Fruit fly (Drosophila melanogaster) whole organism, embryonic: ENCODE measurements around the gene ea.

Experiments used
- Bgb ChIP-seq: fragments of 200-800 bp; sonication (Bioruptor generic); IDR thresholded peaks from 2 replicates; pipeline ENCODE4 v1.3.6; 2022; ENCODE audit warnings: missing biosample characterization, missing genetic modification characterization; ENCODE audit not compliant: partially characterized antibody
- CG10366 ChIP-seq: fragments of 200-800 bp; sonication (Bioruptor generic); IDR thresholded peaks from 2 replicates; pipeline ENCODE4 v1.3.6; 2022; ENCODE audit warnings: missing biosample characterization, missing genetic modification characterization
- CG11247 ChIP-seq: fragments of 200-800 bp; sonication (Bioruptor generic); IDR thresholded peaks from 2 replicates; pipeline ENCODE4 v1.3.6; 2022; ENCODE audit warnings: missing biosample characterization, missing genetic modification characterization
- CG12071 ChIP-seq: fragments of 200-800 bp; sonication (Bioruptor generic); optimal IDR thresholded peaks from 3 replicates; lab custom pipeline; 2018; ENCODE audit warnings: missing biosample characterization, mild to moderate bottlenecking, missing genetic modification characterization
- CG12769 ChIP-seq: fragments of 200-800 bp; sonication (Bioruptor generic); optimal IDR thresholded peaks from 2 replicates; lab custom pipeline; 2019; ENCODE audit warnings: missing biosample characterization, mild to moderate bottlenecking, missing genetic modification characterization, moderate library complexity
- CG12942 ChIP-seq: fragments of 200-800 bp; sonication (Bioruptor generic); optimal IDR thresholded peaks from 3 replicates; lab custom pipeline; 2016; ENCODE audit warnings: missing biosample characterization, missing genetic modification characterization
- CG15514 ChIP-seq: fragments of 200-800 bp; sonication (Bioruptor generic); optimal IDR thresholded peaks from 3 replicates; lab custom pipeline; 2017; ENCODE audit warnings: missing biosample characterization, missing genetic modification characterization, mild to moderate bottlenecking, moderate library complexity, missing genetic modification reagents
- CG15601 ChIP-seq: fragments of 200-800 bp; sonication (Bioruptor generic); optimal IDR thresholded peaks from 3 replicates; lab custom pipeline; 2019; ENCODE audit warnings: missing biosample characterization, mild to moderate bottlenecking, missing genetic modification characterization, moderate library complexity
- CG1602 ChIP-seq: fragments of 200-800 bp; sonication (Bioruptor generic); optimal IDR thresholded peaks from 3 replicates; lab custom pipeline; 2016; ENCODE audit warnings: missing biosample characterization, missing genetic modification characterization
- CG1603 ChIP-seq: fragments of 200-800 bp; sonication (Bioruptor generic); optimal IDR thresholded peaks from 2 replicates; lab custom pipeline; 2019; ENCODE audit warnings: missing biosample characterization, mild to moderate bottlenecking, missing genetic modification characterization, moderate library complexity
- CG17829 ChIP-seq: fragments of 200-800 bp; optimal IDR thresholded peaks from 2 replicates; lab custom pipeline; 2019; ENCODE audit warnings: missing biosample characterization, mild to moderate bottlenecking, missing genetic modification characterization, moderate library complexity
- CG17912 ChIP-seq: fragments of 200-800 bp; sonication (Bioruptor generic); optimal IDR thresholded peaks from 2 replicates; lab custom pipeline; 2018; ENCODE audit warnings: missing biosample characterization, mild to moderate bottlenecking, missing genetic modification characterization
- CG2116 ChIP-seq: fragments of 200-800 bp; sonication (Bioruptor generic); optimal IDR thresholded peaks from 3 replicates; lab custom pipeline; 2018; ENCODE audit warnings: missing biosample characterization, mild to moderate bottlenecking, missing genetic modification characterization
- CG30403 ChIP-seq: fragments of 200-800 bp; sonication (Bioruptor generic); optimal IDR thresholded peaks from 3 replicates; lab custom pipeline; 2016; ENCODE audit warnings: missing biosample characterization, missing genetic modification characterization
- CG3995 ChIP-seq: fragments of 200-800 bp; sonication (Bioruptor generic); optimal IDR thresholded peaks from 3 replicates; lab custom pipeline; 2016; ENCODE audit warnings: missing biosample characterization, missing genetic modification characterization
- CG4820 ChIP-seq: fragments of 200-800 bp; sonication (Bioruptor generic); optimal IDR thresholded peaks from 3 replicates; lab custom pipeline; 2016; ENCODE audit warnings: missing biosample characterization, missing genetic modification characterization
- CG6791 ChIP-seq: fragments of 200-800 bp; sonication (Bioruptor generic); IDR thresholded peaks from 3 replicates; pipeline ENCODE4 v1.3.6; 2022; ENCODE audit warnings: missing biosample characterization, missing genetic modification characterization; ENCODE audit not compliant: partially characterized antibody
- CG6854 ChIP-seq: fragments of 200-800 bp; sonication (Bioruptor generic); optimal IDR thresholded peaks from 3 replicates; lab custom pipeline; 2017; ENCODE audit warnings: missing biosample characterization, mild to moderate bottlenecking, missing genetic modification characterization
- CTCF ChIP-seq: fragments of 200-800 bp; sonication (Bioruptor generic); optimal IDR thresholded peaks from 2 replicates; lab custom pipeline; 2017; ENCODE audit warnings: missing biosample characterization, mild to moderate bottlenecking, missing genetic modification characterization, moderate library complexity
- CrebB ChIP-seq: fragments of 200-800 bp; sonication (Bioruptor generic); optimal IDR thresholded peaks from 3 replicates; lab custom pipeline; 2018; ENCODE audit warnings: missing biosample characterization, mild to moderate bottlenecking, missing genetic modification characterization
- D19B ChIP-seq: fragments of 200-800 bp; sonication (Bioruptor generic); optimal IDR thresholded peaks from 2 replicates; lab custom pipeline; 2017; ENCODE audit warnings: missing biosample characterization, mild to moderate bottlenecking, missing genetic modification characterization
- Deaf1 ChIP-seq: fragments of 200-800 bp; optimal IDR thresholded peaks from 3 replicates; lab custom pipeline; 2019; ENCODE audit warnings: missing biosample characterization, mild to moderate bottlenecking, missing genetic modification characterization, moderate library complexity
- Dek ChIP-seq: fragments of 200-800 bp; sonication (Bioruptor generic); optimal IDR thresholded peaks from 3 replicates; lab custom pipeline; 2019; ENCODE audit warnings: missing biosample characterization, mild to moderate bottlenecking, missing genetic modification characterization, moderate library complexity
- Dp ChIP-seq: fragments of 200-800 bp; sonication (Bioruptor generic); optimal IDR thresholded peaks from 2 replicates; lab custom pipeline; 2018; ENCODE audit warnings: missing biosample characterization, mild to moderate bottlenecking, missing genetic modification characterization, moderate library complexity
- Fer3 ChIP-seq: fragments of 200-800 bp; sonication (Bioruptor generic); optimal IDR thresholded peaks from 2 replicates; lab custom pipeline; 2018; ENCODE audit warnings: missing biosample characterization, mild to moderate bottlenecking, missing genetic modification characterization, moderate library complexity
- Hr51 ChIP-seq, 2 experiments: fragments of 200-800 bp; sonication (Bioruptor generic); optimal IDR thresholded peaks; 2 replicates in 1 of 2; 3 replicates in 1 of 2; lab custom pipeline; 2016 to 2018; ENCODE audit warnings: missing biosample characterization in 2 of 2, missing genetic modification characterization in 2 of 2, mild to moderate bottlenecking in 1 of 2, moderate library complexity in 1 of 2
- Lpt ChIP-seq: fragments of >200 bp; optimal IDR thresholded peaks from 2 replicates; lab custom pipeline; 2018; ENCODE audit warnings: missing biosample characterization, missing genetic modification characterization
- Myb ChIP-seq: fragments of 200-800 bp; sonication (Bioruptor generic); optimal IDR thresholded peaks from 2 replicates; lab custom pipeline; 2016; ENCODE audit warnings: missing biosample characterization, missing genetic modification characterization
- NFAT ChIP-seq: fragments of 200-800 bp; sonication (Bioruptor generic); IDR thresholded peaks from 2 replicates; pipeline ENCODE4 v1.3.6; 2022; ENCODE audit warnings: missing biosample characterization, missing genetic modification characterization
- Opbp ChIP-seq: fragments of 200-800 bp; sonication (Bioruptor generic); IDR thresholded peaks from 3 replicates; pipeline ENCODE4 v1.3.6; 2022; ENCODE audit warnings: missing biosample characterization, missing genetic modification characterization; ENCODE audit not compliant: partially characterized antibody
- Sin3A ChIP-seq: fragments of >200 bp; optimal IDR thresholded peaks from 2 replicates; lab custom pipeline; 2018
- bigmax ChIP-seq: fragments of 200-800 bp; sonication (Bioruptor generic); optimal IDR thresholded peaks from 2 replicates; lab custom pipeline; 2018; ENCODE audit warnings: missing biosample characterization, mild to moderate bottlenecking, missing genetic modification characterization
- caup ChIP-seq: fragments of 200-800 bp; sonication (Bioruptor generic); optimal IDR thresholded peaks from 3 replicates; lab custom pipeline; 2017; ENCODE audit warnings: missing biosample characterization, mild to moderate bottlenecking, missing genetic modification characterization, moderate library complexity; ENCODE audit not compliant: severe bottlenecking
- cg ChIP-seq: fragments of 200-800 bp; sonication (Bioruptor generic); optimal IDR thresholded peaks from 3 replicates; lab custom pipeline; 2019; ENCODE audit warnings: missing biosample characterization, mild to moderate bottlenecking, missing genetic modification characterization, moderate library complexity
- en ChIP-seq: fragments of 200-800 bp; sonication (Bioruptor generic); optimal IDR thresholded peaks from 2 replicates; lab custom pipeline; 2016; ENCODE audit warnings: missing biosample characterization, missing genetic modification characterization
- gfzf ChIP-seq: fragments of 200-800 bp; sonication (Bioruptor generic); optimal IDR thresholded peaks from 2 replicates; lab custom pipeline; 2016; ENCODE audit warnings: missing biosample characterization, mild to moderate bottlenecking, missing genetic modification characterization, moderate library complexity
- hb ChIP-seq: fragments of 200-800 bp; sonication (Bioruptor generic); IDR thresholded peaks from 3 replicates; pipeline ENCODE4 v1.3.6; 2022; ENCODE audit warnings: missing biosample characterization, missing genetic modification characterization; ENCODE audit not compliant: partially characterized antibody
- inv ChIP-seq: fragments of 200-800 bp; sonication (Bioruptor generic); IDR thresholded peaks from 2 replicates; pipeline ENCODE4 v1.3.6; 2022; ENCODE audit warnings: missing biosample characterization, missing genetic modification characterization; ENCODE audit not compliant: partially characterized antibody
- lmd ChIP-seq: fragments of 200-800 bp; sonication (Bioruptor generic); IDR thresholded peaks from 2 replicates; pipeline ENCODE4 v1.3.6; 2022; ENCODE audit warnings: missing biosample characterization, missing genetic modification characterization
- org-1 ChIP-seq: fragments of 200-800 bp; sonication (Bioruptor generic); optimal IDR thresholded peaks from 2 replicates; lab custom pipeline; 2017; ENCODE audit warnings: missing biosample characterization, missing genetic modification characterization
- pan ChIP-seq, 4 experiments: fragments of >200 bp in 3 of 4; fragments of 200-800 bp in 1 of 4; sonication (Bioruptor generic) in 1 of 4; optimal IDR thresholded peaks in 3 of 4; IDR thresholded peaks in 1 of 4; 2 replicates each; pipeline versions ENCODE4 v1.3.6 to Lab custom; 2017 to 2022; ENCODE audit warnings: missing biosample characterization in 2 of 4, missing genetic modification characterization in 2 of 4, mixed read lengths in 1 of 4
- prd ChIP-seq, 3 experiments: fragments of >200 bp in 2 of 3; fragments of 200-800 bp in 1 of 3; sonication (Bioruptor generic) in 1 of 3; optimal IDR thresholded peaks in 2 of 3; IDR thresholded peaks in 1 of 3; 2 replicates in 2 of 3; 3 replicates in 1 of 3; pipeline versions ENCODE4 v1.3.6 to Lab custom; 2017 to 2022; ENCODE audit warnings: missing biosample characterization in 1 of 3, missing genetic modification characterization in 1 of 3
- schlank ChIP-seq: fragments of 200-800 bp; sonication (Bioruptor generic); optimal IDR thresholded peaks from 2 replicates; lab custom pipeline; 2018; ENCODE audit warnings: missing biosample characterization, mild to moderate bottlenecking, missing genetic modification characterization
- sisA ChIP-seq: fragments of 200-800 bp; sonication (Bioruptor generic); IDR thresholded peaks from 2 replicates; pipeline ENCODE4 v1.3.6; 2022; ENCODE audit warnings: missing biosample characterization, missing genetic modification characterization
- trh ChIP-seq: fragments of 200-800 bp; sonication (Bioruptor generic); optimal IDR thresholded peaks from 2 replicates; lab custom pipeline; 2016; ENCODE audit warnings: missing biosample characterization, missing genetic modification characterization
- tx ChIP-seq: fragments of 200-800 bp; sonication (Bioruptor generic); optimal IDR thresholded peaks from 2 replicates; lab custom pipeline; 2016; ENCODE audit warnings: missing biosample characterization, missing genetic modification characterization
- unpg ChIP-seq: fragments of 200-800 bp; sonication (Bioruptor generic); optimal IDR thresholded peaks from 3 replicates; lab custom pipeline; 2018; ENCODE audit warnings: missing biosample characterization, mild to moderate bottlenecking, missing genetic modification characterization, moderate library complexity
- yki ChIP-seq: fragments of >200 bp; optimal IDR thresholded peaks from 3 replicates; lab custom pipeline; 2018
- zen ChIP-seq: fragments of 200-800 bp; sonication (Bioruptor generic); optimal IDR thresholded peaks from 3 replicates; lab custom pipeline; 2018; ENCODE audit warnings: missing biosample characterization, mild to moderate bottlenecking, missing genetic modification characterization, moderate library complexity

The ea gene

dm6 chr3R:15328083-15328779, at the start of gene ea, which contains the start of gene CG6236:
ea (plus strand) TSS chr3R:15328729.
CG6236 (minus strand) TSS chr3R:15328269.
- TF ChIP-seq CTCF (GFP tag; lab: Kevin White, UChicago) (no peak), Bgb (GFP tag; lab: Robert Waterston, UW) (no peak), caup (no peak), yki (lab: Kevin White, UChicago) (no peak), CG2116 (GFP tag; lab: Kevin White, UChicago) (no peak), zen (tag; lab: Kevin White, UChicago) (no peak), trh (GFP tag; lab: Kevin White, UChicago) (no peak), Myb (GFP tag; lab: Kevin White, UChicago) (peak; percentile 61), Hr51 (GFP tag; optimal IDR thresholded peaks at IDR 0.05; lab: Kevin White, UChicago) (no peak), inv (GFP tag; lab: Robert Waterston, UW) (no peak), D19B (no peak), tx (no peak), Deaf1 (peak; percentile 77), CG1602 (GFP tag; lab: Kevin White, UChicago) (no peak), CG12769 (no peak), bigmax (GFP tag; lab: Kevin White, UChicago) (no peak), hb (GFP tag; lab: Robert Waterston, UW) (no peak), CG6791 (GFP tag; lab: Robert Waterston, UW) (no peak), CG17829 (no peak), CG11247 (GFP tag; lab: Robert Waterston, UW) (no peak), lmd (GFP tag; lab: Robert Waterston, UW) (no peak), CG12071 (no peak), CG12942 (no peak), CrebB (no peak), sisA (GFP tag; lab: Robert Waterston, UW) (no peak), CG4820 (GFP tag; lab: Kevin White, UChicago) (no peak), CG15514 (GFP tag; lab: Kevin White, UChicago) (peak; percentile 62), schlank (tag; lab: Kevin White, UChicago) (no peak), pan (optimal IDR thresholded peaks at IDR 0.05; lab: Kevin White, UChicago) (no peak), pan (GFP tag; optimal IDR thresholded peaks at IDR 0.05 in 1 of 2, IDR thresholded peaks at IDR 0.05 in 1 of 2) (no peak), Dp (GFP tag; lab: Kevin White, UChicago) (peak; percentile 30), CG1603 (peak; percentile 4), Opbp (no peak), CG17912 (GFP tag; lab: Kevin White, UChicago) (no peak), unpg (GFP tag; lab: Kevin White, UChicago) (no peak), gfzf (GFP tag; lab: Kevin White, UChicago) (peak; percentile 78), cg (no peak), Lpt (GFP tag; lab: Kevin White, UChicago) (no peak), CG3995 (GFP tag; lab: Kevin White, UChicago) (peak; percentile 61), Dek (tag; lab: Kevin White, UChicago) (no peak), CG30403 (no peak), Fer3 (tag; lab: Kevin White, UChicago) (no peak), CG6854 (peak; percentile 9), NFAT (no peak), prd (optimal IDR thresholded peaks at IDR 0.05; lab: Kevin White, UChicago) (no peak), prd (GFP tag; IDR thresholded peaks at IDR 0.05; lab: Robert Waterston, UW) (no peak), CG10366 (GFP tag; lab: Robert Waterston, UW) (no peak), org-1 (GFP tag; lab: Kevin White, UChicago) (no peak), en (GFP tag; lab: Kevin White, UChicago) (no peak), Sin3A (peak; percentile 30), CG15601 (tag; lab: Kevin White, UChicago) (no peak)
